Fruit fly (Drosophila melanogaster): ENCODE measurements around the gene ssp3.
A peak's percentile ranks its signal among the peaks of the same experiment; 100 is the strongest.

The ssp3 gene

DNA sequence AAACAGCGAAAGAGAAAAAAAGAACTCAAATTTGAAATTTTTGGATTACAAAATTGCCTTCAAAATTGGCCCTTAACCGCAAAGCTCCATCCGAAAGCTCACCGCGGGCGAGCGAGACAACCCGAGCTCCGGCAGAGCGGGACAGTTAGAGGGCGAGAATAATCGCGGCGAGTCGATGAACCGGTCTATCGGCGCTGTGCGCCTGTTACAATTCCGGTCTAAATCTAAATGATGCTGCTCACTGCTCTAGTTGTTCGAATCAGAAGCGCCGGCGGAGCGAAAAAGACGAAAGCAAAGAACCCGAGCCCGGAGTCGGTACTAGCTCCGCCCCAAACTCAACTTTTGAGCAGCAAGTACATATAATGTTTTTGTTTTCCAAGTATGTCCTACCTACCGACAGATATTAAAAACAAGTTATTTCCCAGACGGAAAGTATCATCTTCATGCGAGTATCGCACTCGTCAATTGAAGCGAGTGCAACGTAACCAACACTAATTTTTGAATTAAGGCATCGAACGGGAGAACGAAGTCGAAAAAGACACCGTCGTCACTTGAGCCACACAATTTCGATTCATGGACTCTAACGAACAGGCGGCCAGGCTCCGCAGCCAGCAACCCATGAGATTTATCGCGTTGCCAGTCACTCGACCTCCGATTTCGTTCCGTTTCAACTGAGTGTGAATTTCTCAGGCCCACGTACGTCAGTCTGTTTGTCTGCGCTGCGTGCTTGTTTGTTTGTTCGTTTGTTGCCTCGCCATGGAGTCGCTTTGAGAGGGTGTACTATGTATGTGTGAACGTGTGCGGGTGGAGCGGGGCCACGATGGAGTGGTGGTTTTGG lies 634 bp upstream of the ssp3 start:
- TF ChIP-seq rgr (GFP tag; optimal IDR thresholded peaks at IDR 0.05): no peak
- no peak for TF ChIP-seq Mio (GFP tag; optimal IDR thresholded peaks at IDR 0.05)
- peak; percentile 11 for TF ChIP-seq ey (GFP tag; optimal IDR thresholded peaks at IDR 0.05)
- peak; percentile 46 for TF ChIP-seq woc (GFP tag; optimal IDR thresholded peaks at IDR 0.05)
- no peak for TF ChIP-seq CG32264 (GFP tag; optimal IDR thresholded peaks at IDR 0.05)
- TF ChIP-seq pan (optimal IDR thresholded peaks at IDR 0.05): no peak
- peak; percentile 18 for TF ChIP-seq fru (GFP tag; optimal IDR thresholded peaks at IDR 0.05)
- TF ChIP-seq Hnf4 (GFP tag; optimal IDR thresholded peaks at IDR 0.05): peak; percentile 50
- TF ChIP-seq Rel (GFP tag; optimal IDR thresholded peaks at IDR 0.05): peak; percentile 45
- TF ChIP-seq Rel (tag; optimal IDR thresholded peaks at IDR 0.05): peak; percentile 71
- TF ChIP-seq Jra (GFP tag; optimal IDR thresholded peaks at IDR 0.05): no peak
- no peak for TF ChIP-seq Dfd (GFP tag; optimal IDR thresholded peaks at IDR 0.05)
- peak; percentile 62 for TF ChIP-seq br (GFP tag; optimal IDR thresholded peaks at IDR 0.05)
- TF ChIP-seq CrebA (GFP tag; optimal IDR thresholded peaks at IDR 0.05; ENCODE audit: borderline replicate concordance): peak; percentile 90
- peak; percentile 48 for TF ChIP-seq psq (GFP tag; optimal IDR thresholded peaks at IDR 0.05)
- TF ChIP-seq dl (GFP tag; optimal IDR thresholded peaks at IDR 0.05; ENCODE audit: insufficient read depth in 1 of 2, partially characterized antibody in 2 of 2): peak; percentile 70 to 83
- no peak for TF ChIP-seq Myc (optimal IDR thresholded peaks at IDR 0.05)
- no peak for TF ChIP-seq Abd-B (GFP tag; optimal IDR thresholded peaks at IDR 0.05)
- no peak for TF ChIP-seq Hr78 (GFP tag; optimal IDR thresholded peaks at IDR 0.05)
- TF ChIP-seq sage (GFP tag; optimal IDR thresholded peaks at IDR 0.05): no peak
- TF ChIP-seq lola (GFP tag; optimal IDR thresholded peaks at IDR 0.05): no peak
- peak; percentile 59 for TF ChIP-seq brk (GFP tag; optimal IDR thresholded peaks at IDR 0.05)
- peak; percentile 87 for TF ChIP-seq Dif (GFP tag; optimal IDR thresholded peaks at IDR 0.05; ENCODE audit: partially characterized antibody)
- peak; percentile 4 for TF ChIP-seq h (GFP tag; optimal IDR thresholded peaks at IDR 0.05)
- no peak for TF ChIP-seq usp (GFP tag; optimal IDR thresholded peaks at IDR 0.05)
- no peak for TF ChIP-seq OdsH (GFP tag; optimal IDR thresholded peaks at IDR 0.05)
- peak; percentile 86 for TF ChIP-seq Vsx2 (GFP tag; optimal IDR thresholded peaks at IDR 0.05; ENCODE audit: partially characterized antibody)
- no peak for TF ChIP-seq Hr83 (GFP tag; optimal IDR thresholded peaks at IDR 0.05; ENCODE audit: poor library complexity, severe bottlenecking)
- peak; percentile 33 for TF ChIP-seq Sp1 (GFP tag; optimal IDR thresholded peaks at IDR 0.05)
- TF ChIP-seq sv (GFP tag; optimal IDR thresholded peaks at IDR 0.05): no peak
- no peak for TF ChIP-seq foxo (GFP tag; optimal IDR thresholded peaks at IDR 0.05)
- no peak for TF ChIP-seq dmrt93B (GFP tag; optimal IDR thresholded peaks at IDR 0.05)
- TF ChIP-seq HLH106 (tag; optimal IDR thresholded peaks at IDR 0.05): no peak
- no peak for TF ChIP-seq jim (GFP tag; optimal IDR thresholded peaks at IDR 0.05)

- no peak for TF ChIP-seq Rel (GFP tag; optimal IDR thresholded peaks at IDR 0.05)
- TF ChIP-seq Rel (tag; optimal IDR thresholded peaks at IDR 0.05): no peak
- no peak for TF ChIP-seq foxo (GFP tag; optimal IDR thresholded peaks at IDR 0.05)
- no peak for TF ChIP-seq Hr83 (GFP tag; optimal IDR thresholded peaks at IDR 0.05; ENCODE audit: poor library complexity, severe bottlenecking)
- no peak for TF ChIP-seq usp (GFP tag; optimal IDR thresholded peaks at IDR 0.05)
- TF ChIP-seq OdsH (GFP tag; optimal IDR thresholded peaks at IDR 0.05): no peak
- TF ChIP-seq Dif (GFP tag; optimal IDR thresholded peaks at IDR 0.05; ENCODE audit: partially characterized antibody): no peak
- no peak for TF ChIP-seq br (GFP tag; optimal IDR thresholded peaks at IDR 0.05)
- no peak for TF ChIP-seq CG9705 (GFP tag; optimal IDR thresholded peaks at IDR 0.05)
Measured at dm6 chr2L:18943309-18943708, 451 bp downstream of the ssp3 start.

DNA sequence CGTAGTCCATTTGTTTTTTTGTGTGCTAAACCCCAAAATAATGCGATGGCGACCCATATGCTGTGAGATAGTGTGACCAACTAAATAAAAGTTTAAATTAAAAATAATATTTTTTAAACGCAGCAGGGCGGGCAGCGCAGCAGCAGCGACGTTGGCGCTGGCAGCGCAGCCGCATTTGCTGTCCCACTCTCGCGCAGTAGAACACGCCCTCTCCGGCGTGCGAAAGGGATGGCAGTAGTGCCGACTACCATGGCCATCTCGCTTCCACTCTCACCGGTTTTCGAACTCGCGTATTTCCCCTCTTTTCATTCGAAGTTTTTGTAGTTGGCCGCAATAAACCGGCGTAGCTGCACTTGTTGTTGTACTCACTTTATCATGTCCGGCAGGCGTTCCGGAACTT lies 7.7 kb downstream of the ssp3 start:
- TF ChIP-seq Dfd (GFP tag; optimal IDR thresholded peaks at IDR 0.05) (no peak), Myc (optimal IDR thresholded peaks at IDR 0.05) (peak; percentile 67), sv (GFP tag; optimal IDR thresholded peaks at IDR 0.05) (no peak), Sp1 (GFP tag; optimal IDR thresholded peaks at IDR 0.05) (no peak), Hr83 (GFP tag; optimal IDR thresholded peaks at IDR 0.05; ENCODE audit: poor library complexity, severe bottlenecking) (peak; percentile 64), Jra (GFP tag; optimal IDR thresholded peaks at IDR 0.05) (no peak), tai (GFP tag; optimal IDR thresholded peaks at IDR 0.05) (no peak), N (GFP tag; optimal IDR thresholded peaks at IDR 0.05) (no peak), CrebA (GFP tag; optimal IDR thresholded peaks at IDR 0.05; ENCODE audit: borderline replicate concordance) (no peak), CG9705 (GFP tag; optimal IDR thresholded peaks at IDR 0.05) (no peak), woc (GFP tag; optimal IDR thresholded peaks at IDR 0.05) (no peak), Dif (GFP tag; optimal IDR thresholded peaks at IDR 0.05; ENCODE audit: partially characterized antibody) (peak; percentile 71), Vsx2 (GFP tag; optimal IDR thresholded peaks at IDR 0.05; ENCODE audit: partially characterized antibody) (peak; percentile 5)

Measured in whole organism, wandering third instar larva.